Fruit fly (Drosophila melanogaster) whole organism, embryonic: Measurements from ENCODE around the gene CG32829.

ENCODE experiments used
- CG11247 ChIP-seq: fragments of 200-800 bp; sonication (Bioruptor generic); IDR thresholded peaks from 2 replicates; pipeline ENCODE4 v1.3.6; 2022; ENCODE audit warnings: missing biosample characterization, missing genetic modification characterization
- CG11398 ChIP-seq: fragments of 200-800 bp; sonication (Bioruptor generic); optimal IDR thresholded peaks from 2 replicates; lab custom pipeline; 2016; ENCODE audit warnings: missing biosample characterization, missing genetic modification characterization
- CG12219 ChIP-seq: fragments of 200-800 bp; sonication (Bioruptor generic); optimal IDR thresholded peaks from 3 replicates; lab custom pipeline; 2018; ENCODE audit warnings: missing biosample characterization, mild to moderate bottlenecking, missing genetic modification characterization
- CG12769 ChIP-seq: fragments of 200-800 bp; sonication (Bioruptor generic); optimal IDR thresholded peaks from 2 replicates; lab custom pipeline; 2019; ENCODE audit warnings: missing biosample characterization, mild to moderate bottlenecking, missing genetic modification characterization, moderate library complexity
- CG12942 ChIP-seq: fragments of 200-800 bp; sonication (Bioruptor generic); optimal IDR thresholded peaks from 3 replicates; lab custom pipeline; 2016; ENCODE audit warnings: missing biosample characterization, missing genetic modification characterization
- CG13287 ChIP-seq: fragments of 200-800 bp; sonication (Bioruptor generic); IDR thresholded peaks from 2 replicates; pipeline ENCODE4 v1.3.6; 2022; ENCODE audit warnings: missing biosample characterization, missing genetic modification characterization; ENCODE audit not compliant: partially characterized antibody
- CG13624 ChIP-seq: fragments of 200-800 bp; sonication (Bioruptor generic); optimal IDR thresholded peaks from 2 replicates; lab custom pipeline; 2016; ENCODE audit warnings: missing biosample characterization, missing genetic modification characterization
- CG15073 ChIP-seq: fragments of 200-800 bp; sonication (Bioruptor generic); optimal IDR thresholded peaks from 2 replicates; lab custom pipeline; 2016; ENCODE audit warnings: missing biosample characterization, missing genetic modification characterization
- CG18619 ChIP-seq: fragments of 200-800 bp; sonication (Bioruptor generic); optimal IDR thresholded peaks from 3 replicates; lab custom pipeline; 2017; ENCODE audit warnings: missing biosample characterization, mild to moderate bottlenecking, missing genetic modification characterization
- CG4730 ChIP-seq: fragments of 200-800 bp; sonication (Bioruptor generic); IDR thresholded peaks from 2 replicates; pipeline ENCODE4 v1.3.6; 2022; ENCODE audit warnings: missing biosample characterization, missing genetic modification characterization
- CG6175 ChIP-seq: fragments of 200-800 bp; sonication (Bioruptor generic); IDR thresholded peaks from 3 replicates; pipeline ENCODE4 v1.3.6; 2022; ENCODE audit warnings: missing biosample characterization, missing genetic modification characterization
- CG6791 ChIP-seq: fragments of 200-800 bp; sonication (Bioruptor generic); IDR thresholded peaks from 3 replicates; pipeline ENCODE4 v1.3.6; 2022; ENCODE audit warnings: missing biosample characterization, missing genetic modification characterization; ENCODE audit not compliant: partially characterized antibody
- CG7928 ChIP-seq: fragments of 200-800 bp; sonication (Bioruptor generic); optimal IDR thresholded peaks from 2 replicates; lab custom pipeline; 2017; ENCODE audit warnings: missing biosample characterization, mild to moderate bottlenecking, missing genetic modification characterization
- CG8281 ChIP-seq: fragments of 200-800 bp; sonication (Bioruptor generic); optimal IDR thresholded peaks from 2 replicates; lab custom pipeline; 2018; ENCODE audit warnings: missing biosample characterization, mild to moderate bottlenecking, missing genetic modification characterization, moderate library complexity
- CG8388 ChIP-seq: fragments of 200-800 bp; sonication (Bioruptor generic); optimal IDR thresholded peaks from 2 replicates; lab custom pipeline; 2019; ENCODE audit warnings: missing biosample characterization, mild to moderate bottlenecking, missing genetic modification characterization, moderate library complexity
- CG8924 ChIP-seq: fragments of 200-800 bp; optimal IDR thresholded peaks from 3 replicates; lab custom pipeline; 2019; ENCODE audit warnings: missing biosample characterization, mild to moderate bottlenecking, missing genetic modification characterization, moderate library complexity
- CG9817 ChIP-seq: fragments of 200-800 bp; sonication (Bioruptor generic); optimal IDR thresholded peaks from 2 replicates; lab custom pipeline; 2018; ENCODE audit warnings: missing biosample characterization, mild to moderate bottlenecking, missing genetic modification characterization, moderate library complexity
- Dip2 ChIP-seq: fragments of 200-800 bp; sonication (Bioruptor generic); IDR thresholded peaks from 2 replicates; pipeline ENCODE4 v1.3.6; 2022; ENCODE audit warnings: missing biosample characterization, missing genetic modification characterization
- Fer3 ChIP-seq: fragments of 200-800 bp; sonication (Bioruptor generic); optimal IDR thresholded peaks from 2 replicates; lab custom pipeline; 2018; ENCODE audit warnings: missing biosample characterization, mild to moderate bottlenecking, missing genetic modification characterization, moderate library complexity
- Med ChIP-seq: fragments of 200-800 bp; sonication (Bioruptor generic); peaks from one replicate; lab custom pipeline; 2016; ENCODE audit warnings: missing biosample characterization, missing genetic modification characterization, mild to moderate bottlenecking, inconsistent platforms, moderate library complexity
- Oaz ChIP-seq: fragments of 200-800 bp; sonication (Bioruptor generic); IDR thresholded peaks from 2 replicates; pipeline ENCODE4 v1.3.6; 2022; ENCODE audit warnings: missing biosample characterization, missing genetic modification characterization
- Optix ChIP-seq: fragments of 200-800 bp; sonication (Bioruptor generic); IDR thresholded peaks from 3 replicates; pipeline ENCODE4 v1.3.6; 2022; ENCODE audit warnings: missing biosample characterization, missing genetic modification characterization
- PHDP ChIP-seq: fragments of 200-800 bp; sonication (Bioruptor generic); optimal IDR thresholded peaks from 3 replicates; lab custom pipeline; 2018; ENCODE audit warnings: missing biosample characterization, mild to moderate bottlenecking, missing genetic modification characterization, moderate library complexity
- Ravus ChIP-seq: fragments of 200-800 bp; sonication (Bioruptor generic); IDR thresholded peaks from 2 replicates; pipeline ENCODE4 v1.3.6; 2022; ENCODE audit warnings: missing biosample characterization, missing genetic modification characterization
- Side ChIP-seq: fragments of 200-800 bp; sonication (Bioruptor generic); optimal IDR thresholded peaks from 2 replicates; lab custom pipeline; 2016; ENCODE audit warnings: missing biosample characterization, missing genetic modification characterization
- Sox102F ChIP-seq: fragments of 200-800 bp; sonication (Bioruptor generic); optimal IDR thresholded peaks from 2 replicates; lab custom pipeline; 2018; ENCODE audit warnings: missing biosample characterization, mild to moderate bottlenecking, missing genetic modification characterization, moderate library complexity
- al ChIP-seq: fragments of 200-800 bp; sonication (Bioruptor generic); IDR thresholded peaks from 2 replicates; pipeline ENCODE4 v1.3.6; 2022; ENCODE audit warnings: missing biosample characterization, missing genetic modification characterization
- bigmax ChIP-seq: fragments of 200-800 bp; sonication (Bioruptor generic); optimal IDR thresholded peaks from 2 replicates; lab custom pipeline; 2018; ENCODE audit warnings: missing biosample characterization, mild to moderate bottlenecking, missing genetic modification characterization
- cad ChIP-seq: fragments of >200 bp; optimal IDR thresholded peaks from 2 replicates; lab custom pipeline; 2017; ENCODE audit warnings: missing biosample characterization, missing genetic modification characterization
- cas ChIP-seq: fragments of 200-800 bp; sonication (Bioruptor generic); IDR thresholded peaks from 2 replicates; pipeline ENCODE4 v1.3.6; 2022; ENCODE audit warnings: missing biosample characterization, missing genetic modification characterization
- ci ChIP-seq: fragments of 200-800 bp; sonication (Bioruptor generic); IDR thresholded peaks from 3 replicates; pipeline ENCODE4 v1.3.6; 2022; ENCODE audit warnings: missing biosample characterization, missing genetic modification characterization
- cwo ChIP-seq: fragments of 200-800 bp; sonication (Bioruptor generic); optimal IDR thresholded peaks from 3 replicates; lab custom pipeline; 2017; ENCODE audit warnings: missing biosample characterization, missing genetic modification characterization, mild to moderate bottlenecking, moderate library complexity, missing genetic modification reagents
- dmrt99B ChIP-seq: fragments of 200-800 bp; sonication (Bioruptor generic); optimal IDR thresholded peaks from 2 replicates; lab custom pipeline; 2018; ENCODE audit warnings: missing biosample characterization, mild to moderate bottlenecking, missing genetic modification characterization, moderate library complexity
- dysf ChIP-seq: fragments of 200-800 bp; sonication (Bioruptor generic); IDR thresholded peaks from 3 replicates; pipeline ENCODE4 v1.3.6; 2022; ENCODE audit warnings: missing biosample characterization, missing genetic modification characterization
- eve ChIP-seq, 2 experiments: fragments of >200 bp; optimal IDR thresholded peaks; 2 replicates each; lab custom pipeline; 2017; ENCODE audit warnings: missing biosample characterization in 2 of 2, missing genetic modification characterization in 2 of 2
- fd64A ChIP-seq: fragments of 200-800 bp; sonication (Bioruptor generic); optimal IDR thresholded peaks from 3 replicates; lab custom pipeline; 2018; ENCODE audit warnings: missing biosample characterization, mild to moderate bottlenecking, missing genetic modification characterization
- ham ChIP-seq: fragments of 200-800 bp; sonication (Bioruptor generic); IDR thresholded peaks from 2 replicates; pipeline ENCODE4 v1.3.6; 2022; ENCODE audit warnings: missing biosample characterization, missing genetic modification characterization
- jing ChIP-seq: fragments of 200-800 bp; sonication (Bioruptor generic); optimal IDR thresholded peaks from 2 replicates; lab custom pipeline; 2018; ENCODE audit warnings: missing biosample characterization, mild to moderate bottlenecking, missing genetic modification characterization
- kah ChIP-seq: fragments of 200-800 bp; sonication (Bioruptor generic); optimal IDR thresholded peaks from 2 replicates; lab custom pipeline; 2018; ENCODE audit warnings: missing biosample characterization, mild to moderate bottlenecking, missing genetic modification characterization
- kni ChIP-seq: fragments of 200-800 bp; sonication (Bioruptor generic); optimal IDR thresholded peaks from 3 replicates; lab custom pipeline; 2017; ENCODE audit warnings: mild to moderate bottlenecking, missing biosample characterization, missing genetic modification reagents, missing genetic modification characterization
- maf-S ChIP-seq: fragments of 200-800 bp; sonication (Bioruptor generic); optimal IDR thresholded peaks from 2 replicates; lab custom pipeline; 2016; ENCODE audit warnings: missing biosample characterization, missing genetic modification characterization
- pan ChIP-seq, 4 experiments: fragments of >200 bp in 3 of 4; fragments of 200-800 bp in 1 of 4; sonication (Bioruptor generic) in 1 of 4; optimal IDR thresholded peaks in 3 of 4; IDR thresholded peaks in 1 of 4; 2 replicates each; pipeline versions ENCODE4 v1.3.6 to Lab custom; 2017 to 2022; ENCODE audit warnings: missing biosample characterization in 2 of 4, missing genetic modification characterization in 2 of 4, mixed read lengths in 1 of 4
- pb ChIP-seq: fragments of 200-800 bp; sonication (Bioruptor generic); optimal IDR thresholded peaks from 3 replicates; lab custom pipeline; 2016; ENCODE audit warnings: missing biosample characterization, missing genetic modification characterization
- sd ChIP-seq: fragments of 200-800 bp; sonication (Bioruptor generic); optimal IDR thresholded peaks from 3 replicates; lab custom pipeline; 2018; ENCODE audit warnings: missing biosample characterization, mild to moderate bottlenecking, missing genetic modification characterization, moderate library complexity
- sim ChIP-seq: fragments of 200-800 bp; sonication (Bioruptor generic); IDR thresholded peaks from 2 replicates; pipeline ENCODE4 v1.3.6; 2022; ENCODE audit warnings: missing biosample characterization, missing genetic modification characterization
- slp2 ChIP-seq: fragments of 200-800 bp; sonication (Bioruptor generic); optimal IDR thresholded peaks from 2 replicates; lab custom pipeline; 2016; ENCODE audit warnings: missing biosample characterization, missing genetic modification characterization
- tio ChIP-seq: fragments of 200-800 bp; sonication (Bioruptor generic); optimal IDR thresholded peaks from 2 replicates; lab custom pipeline; 2017; ENCODE audit warnings: missing biosample characterization, missing genetic modification characterization, inconsistent platforms
- toy ChIP-seq: fragments of 200-800 bp; sonication (Bioruptor generic); IDR thresholded peaks from 2 replicates; pipeline ENCODE4 v1.3.6; 2022; ENCODE audit warnings: missing biosample characterization, missing genetic modification characterization
- trem ChIP-seq: fragments of 200-800 bp; optimal IDR thresholded peaks from 3 replicates; lab custom pipeline; 2019; ENCODE audit warnings: missing biosample characterization, mild to moderate bottlenecking, missing genetic modification characterization, moderate library complexity
- ttk ChIP-seq: fragments of 200-800 bp; sonication (Bioruptor generic); IDR thresholded peaks from 2 replicates; pipeline ENCODE4 v2.1.2; 2022; ENCODE audit warnings: missing biosample characterization, missing genetic modification characterization
- vvl ChIP-seq: fragments of 200-800 bp; sonication (Bioruptor generic); IDR thresholded peaks from 2 replicates; pipeline ENCODE4 v1.3.6; 2022; ENCODE audit warnings: missing biosample characterization, missing genetic modification characterization
- wek ChIP-seq: fragments of 200-800 bp; sonication (Bioruptor generic); optimal IDR thresholded peaks from 3 replicates; lab custom pipeline; 2018; ENCODE audit warnings: missing biosample characterization, mild to moderate bottlenecking, missing genetic modification characterization, moderate library complexity

CG32829 gene

DNA sequence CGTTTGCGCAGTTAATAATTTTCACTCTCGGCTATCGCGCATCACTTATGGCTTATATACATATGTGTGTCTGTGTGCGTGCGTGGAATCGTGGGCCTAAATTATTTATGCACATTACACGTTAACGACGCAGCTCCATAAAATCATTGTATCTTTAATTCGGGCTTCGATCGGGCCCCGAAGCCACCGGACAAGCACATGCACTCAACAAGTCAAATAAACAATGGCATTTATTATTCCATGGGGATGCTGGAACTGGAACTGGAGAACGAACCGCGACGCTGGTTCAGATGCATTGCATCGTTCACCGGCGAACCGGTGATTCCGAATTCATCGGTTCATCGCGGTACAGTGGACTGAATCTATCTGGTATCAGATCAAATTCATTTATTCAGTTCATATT is 32.3 kb upstream of the CG32829 start, which contains the start of gene ihog (continued):
- TF ChIP-seq CG9817 (tag; lab: Kevin White, UChicago) (no peak), Med (no peak), ci (GFP tag; lab: Robert Waterston, UW) (peak; percentile 39; the same call in 1 of the 3 replicates), wek (GFP tag; lab: Kevin White, UChicago) (no peak), cad (GFP tag; lab: Kevin White, UChicago) (no peak), CG12769 (tag; lab: Kevin White, UChicago) (no peak), cwo (no peak), pb (GFP tag; lab: Kevin White, UChicago) (no peak), maf-S (no peak), fd64A (GFP tag; lab: Kevin White, UChicago) (no peak), CG4730 (GFP tag; lab: Robert Waterston, UW) (no peak), CG6175 (GFP tag; lab: Robert Waterston, UW) (no peak), CG6791 (peak; percentile 63; the same call in 2 of the 3 replicates), tio (GFP tag; lab: Kevin White, UChicago) (no peak), vvl (GFP tag; lab: Robert Waterston, UW) (peak; percentile 52), kah (peak; percentile 1), CG13624 (GFP tag; lab: Kevin White, UChicago) (no peak), cas (GFP tag; lab: Robert Waterston, UW) (no peak), eve (GFP tag; optimal IDR thresholded peaks at IDR 0.05; lab: Kevin White, UChicago) (no peak), Fer3 (tag; lab: Kevin White, UChicago) (no peak), dmrt99B (no peak), CG8924 (tag; lab: Kevin White, UChicago) (peak; percentile 61), jing (GFP tag; lab: Kevin White, UChicago) (no peak), CG11247 (no peak), PHDP (tag; lab: Kevin White, UChicago) (peak; percentile 0), Sox102F (GFP tag; lab: Kevin White, UChicago) (no peak), CG13287 (GFP tag; lab: Robert Waterston, UW) (peak; percentile 70), CG8388 (no peak), bigmax (GFP tag; lab: Kevin White, UChicago) (no peak), ttk (GFP tag; lab: Robert Waterston, UW) (no peak), CG11398 (GFP tag; lab: Kevin White, UChicago) (no peak), ham (no peak), sd (no peak), pan (optimal IDR thresholded peaks at IDR 0.05; lab: Kevin White, UChicago) (no peak), pan (GFP tag; optimal IDR thresholded peaks at IDR 0.05 in 1 of 2, IDR thresholded peaks at IDR 0.05 in 1 of 2) (no peak), CG8281 (tag; lab: Kevin White, UChicago) (no peak), Dip2 (GFP tag; lab: Robert Waterston, UW) (no peak), sim (GFP tag; lab: Robert Waterston, UW) (no peak), Oaz (GFP tag; lab: Robert Waterston, UW) (no peak), Side (GFP tag; lab: Kevin White, UChicago) (no peak), CG12942 (GFP tag; lab: Kevin White, UChicago) (no peak), dysf (GFP tag; lab: Robert Waterston, UW) (no peak), Ravus (no peak), CG12219 (GFP tag; lab: Kevin White, UChicago) (no peak), al (GFP tag; lab: Robert Waterston, UW) (no peak), toy (GFP tag; lab: Robert Waterston, UW) (no peak), CG7928 (GFP tag; lab: Kevin White, UChicago) (no peak), Optix (GFP tag; lab: Robert Waterston, UW) (no peak), slp2 (no peak), trem (peak; percentile 32), CG15073 (no peak), CG18619 (GFP tag; lab: Kevin White, UChicago) (no peak), kni (GFP tag; lab: Kevin White, UChicago) (no peak)
